Worm (Caenorhabditis elegans): ENCODE data around the gene T07F8.1.
A peak's percentile ranks its signal among the peaks of the same experiment; 100 is the strongest.

T07F8.1 gene

DNA sequence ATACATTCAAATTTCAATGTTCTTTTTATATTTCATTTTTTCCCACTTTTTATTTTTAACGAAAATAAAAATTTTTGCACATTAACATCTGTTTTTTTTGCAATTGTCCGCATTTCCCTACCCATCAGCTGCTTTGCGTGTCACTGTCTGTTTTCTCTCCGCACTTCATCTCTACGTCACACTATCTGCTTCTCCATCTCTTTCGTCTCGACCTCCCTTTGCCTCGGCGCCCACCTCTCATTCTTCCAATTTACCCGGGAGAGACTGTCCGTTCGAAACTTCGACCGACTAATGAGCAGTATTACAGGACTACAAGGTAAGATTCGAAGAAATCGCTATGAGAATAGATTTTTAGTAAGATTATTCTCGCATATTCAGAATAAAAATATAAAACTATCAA, 7.2 kb downstream of the T07F8.1 start, which contains the start of gene C27H5.2:
TSS of gene C27H5.2 (plus strand) at position 190 of the 400 bp plus-strand sequence.
- TF ChIP-seq set-16 (GFP tag; IDR thresholded peaks at IDR 0.05), result no peak
- no peak for TF ChIP-seq Y75B8A.6 (GFP tag; IDR thresholded peaks at IDR 0.05)
- TF ChIP-seq snpc-1.2 (GFP tag; IDR thresholded peaks at IDR 0.05), result no peak
- peak; percentile 84 for TF ChIP-seq ama-1 (optimal IDR thresholded peaks at IDR 0.05)
- TF ChIP-seq attf-4 (tag; optimal IDR thresholded peaks at IDR 0.05), result no peak
- TF ChIP-seq mes-2 (tag; optimal IDR thresholded peaks at IDR 0.05; ENCODE audit: poor library complexity, severe bottlenecking), result peak; percentile 47
- TF ChIP-seq nhr-76 (tag; optimal IDR thresholded peaks at IDR 0.05), result no peak
- TF ChIP-seq dve-1 (tag; optimal IDR thresholded peaks at IDR 0.05; ENCODE audit: insufficient read depth), result peak; percentile 8
- TF ChIP-seq lin-29 (GFP tag; IDR thresholded peaks at IDR 0.05), result no peak
- TF ChIP-seq nhr-237 (tag; optimal IDR thresholded peaks at IDR 0.05), result no peak
- no peak for TF ChIP-seq F37D6.2 (tag; optimal IDR thresholded peaks at IDR 0.05)
- 0 out of 2 replicates have a peak, but pooled peaks have one; percentile 18 for TF ChIP-seq hmg-1.1 (GFP tag; IDR thresholded peaks at IDR 0.05)
- TF ChIP-seq lin-38 (GFP tag; IDR thresholded peaks at IDR 0.05), result no peak
- TF ChIP-seq daf-12 (tag; optimal IDR thresholded peaks at IDR 0.05), result no peak
- TF ChIP-seq arid-1 (GFP tag; conservative IDR thresholded peaks at IDR 0.05), result no peak
- TF ChIP-seq dmd-9 (GFP tag; IDR thresholded peaks at IDR 0.05), result no peak
- no peak for TF ChIP-seq lin-15B (tag; optimal IDR thresholded peaks at IDR 0.05)
- peak; percentile 20 for TF ChIP-seq nhr-102 (tag; optimal IDR thresholded peaks at IDR 0.05)
- no peak for TF ChIP-seq ztf-11 (tag; optimal IDR thresholded peaks at IDR 0.05)
- no peak for TF ChIP-seq ces-1 (GFP tag; optimal IDR thresholded peaks at IDR 0.05)
- TF ChIP-seq dpl-1 (GFP tag; optimal IDR thresholded peaks at IDR 0.05), result no peak
- TF ChIP-seq ZK546.5 (tag; optimal IDR thresholded peaks at IDR 0.05), result no peak
- TF ChIP-seq dmd-6 (GFP tag; IDR thresholded peaks at IDR 0.05), result peak; percentile 7; the same call in 1 of the 2 replicates
- peak; percentile 26 for TF ChIP-seq nhr-28 (tag; optimal IDR thresholded peaks at IDR 0.05)
- peak; percentile 68 for TF ChIP-seq hlh-11 (tag; optimal IDR thresholded peaks at IDR 0.05)
- TF ChIP-seq pqm-1 (tag; optimal IDR thresholded peaks at IDR 0.05), result no peak
- TF ChIP-seq hlh-30 (tag; optimal IDR thresholded peaks at IDR 0.05; ENCODE audit: insufficient read depth), result peak; percentile 8
- TF ChIP-seq mep-1 (tag; optimal IDR thresholded peaks at IDR 0.05), result peak; percentile 29
- TF ChIP-seq Y5F2A.4 (GFP tag; optimal IDR thresholded peaks at IDR 0.05), result no peak

DNA sequence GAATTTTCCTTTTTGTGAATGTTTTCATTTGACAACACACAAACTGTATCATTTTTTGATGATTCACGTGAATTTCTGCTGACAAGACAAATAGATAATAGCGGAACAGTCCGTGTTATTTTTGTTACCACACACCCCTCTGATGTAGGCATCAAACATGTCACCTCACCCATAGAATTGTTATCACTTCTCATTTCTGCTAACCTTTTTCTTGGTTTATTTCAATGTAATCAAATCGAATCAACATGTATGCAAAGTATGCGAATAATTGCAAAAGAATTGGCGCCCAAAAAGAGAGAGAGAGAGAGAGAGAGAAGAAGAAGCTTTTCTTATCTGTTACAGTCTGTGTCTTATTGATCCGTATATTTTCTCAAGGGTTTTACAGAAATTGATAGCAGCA, 9.2 kb downstream of the T07F8.1 start:
- no peak for TF ChIP-seq gei-8 (GFP tag; optimal IDR thresholded peaks at IDR 0.05)
- TF ChIP-seq hif-1 (tag; optimal IDR thresholded peaks at IDR 0.05), result no peak
- TF ChIP-seq nhr-25 (tag; optimal IDR thresholded peaks at IDR 0.05; ENCODE audit: borderline replicate concordance, insufficient read depth), result no peak
- no peak for TF ChIP-seq T26A8.4 (GFP tag; IDR thresholded peaks at IDR 0.05)
- TF ChIP-seq nhr-76 (tag; optimal IDR thresholded peaks at IDR 0.05), result no peak
- TF ChIP-seq T20F7.1 (GFP tag; optimal IDR thresholded peaks at IDR 0.05), result peak; percentile 11
- TF ChIP-seq mxl-2 (GFP tag; conservative IDR thresholded peaks at IDR 0.05), result peak; percentile 79; the same call in 1 of the 2 replicates
- TF ChIP-seq unc-39 (tag; optimal IDR thresholded peaks at IDR 0.05), result no peak
- TF ChIP-seq ztf-7 (tag; optimal IDR thresholded peaks at IDR 0.05), result no peak
- no peak for TF ChIP-seq snpc-1.2 (GFP tag; IDR thresholded peaks at IDR 0.05)
- peak; percentile 93 for TF ChIP-seq nhr-28 (tag; optimal IDR thresholded peaks at IDR 0.05)
- no peak for TF ChIP-seq ctbp-1 (GFP tag; IDR thresholded peaks at IDR 0.05)
- TF ChIP-seq dmd-6 (GFP tag; IDR thresholded peaks at IDR 0.05), result peak; percentile 78
- TF ChIP-seq nhr-11 (tag; optimal IDR thresholded peaks at IDR 0.05), result no peak
- TF ChIP-seq lir-3 (tag; optimal IDR thresholded peaks at IDR 0.05), result no peak
- TF ChIP-seq zip-2 (tag; optimal IDR thresholded peaks at IDR 0.05), result no peak
- TF ChIP-seq lin-15B (tag; optimal IDR thresholded peaks at IDR 0.05), result no peak
- peak; percentile 19 for TF ChIP-seq nhr-48 (tag; optimal IDR thresholded peaks at IDR 0.05)
- no peak for TF ChIP-seq unc-130 (GFP tag; optimal IDR thresholded peaks at IDR 0.05)
- no peak for TF ChIP-seq aly-2 (tag; optimal IDR thresholded peaks at IDR 0.05)
- no peak for TF ChIP-seq ZK546.5 (tag; optimal IDR thresholded peaks at IDR 0.05)
- no peak for TF ChIP-seq daf-16 (GFP tag; optimal IDR thresholded peaks at IDR 0.05)
- TF ChIP-seq daf-16 (tag; optimal IDR thresholded peaks at IDR 0.05), result peak; percentile 95
- TF ChIP-seq ces-1 (GFP tag; optimal IDR thresholded peaks at IDR 0.05), result no peak
- no peak for TF ChIP-seq skn-1 (tag; optimal IDR thresholded peaks at IDR 0.05)
- TF ChIP-seq fos-1 (tag; optimal IDR thresholded peaks at IDR 0.05), result no peak
- TF ChIP-seq hmg-1.1 (GFP tag; IDR thresholded peaks at IDR 0.05), result no peak
- TF ChIP-seq mxl-3 (GFP tag; optimal IDR thresholded peaks at IDR 0.05), result peak; percentile 33
- no peak for TF ChIP-seq F44E2.7 (GFP tag; IDR thresholded peaks at IDR 0.05)
- no peak for TF ChIP-seq mes-2 (tag; optimal IDR thresholded peaks at IDR 0.05; ENCODE audit: poor library complexity, severe bottlenecking)
- peak; percentile 68 for TF ChIP-seq php-3 (GFP tag; IDR thresholded peaks at IDR 0.05)
